Worm (Caenorhabditis elegans) whole organism, L4/young adult: ENCODE data around the gene srh-246.

Source experiments
- W03F9.2 ChIP-seq: fragments of 150-350 bp; optimal IDR thresholded peaks from 2 replicates; lab custom pipeline; 2014; ENCODE audit warnings: missing biosample characterization, missing genetic modification characterization
- dao-5 ChIP-seq: sonication (generic microtip); optimal IDR thresholded peaks from 2 replicates; lab custom pipeline; 2016; ENCODE audit warnings: missing genotype, missing genetic modification characterization, moderate library complexity, missing compliant biosample characterization
- him-1 ChIP-seq: sonication (generic microtip); optimal IDR thresholded peaks from 2 replicates; lab custom pipeline; 2016; ENCODE audit warnings: missing genotype, missing genetic modification reagents, missing genetic modification characterization, missing compliant biosample characterization

DNA sequence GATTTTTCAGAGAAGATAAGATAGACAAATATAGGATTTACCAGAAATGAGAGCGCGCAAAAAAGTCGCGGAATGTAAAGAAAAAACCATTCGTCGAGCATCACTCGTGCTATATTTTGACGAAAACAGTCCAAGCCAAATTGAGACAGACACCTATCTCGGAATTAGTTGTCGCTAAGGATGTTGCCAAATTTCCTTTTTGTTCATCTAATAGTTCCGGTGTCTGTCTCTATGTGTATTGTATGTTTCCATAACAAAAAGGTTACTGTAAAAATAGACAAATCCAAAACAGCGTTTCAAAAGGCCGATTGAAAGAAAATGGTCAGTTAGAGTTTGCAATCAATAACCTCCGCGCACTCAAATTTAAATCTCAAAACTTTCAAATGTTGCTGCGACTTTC is 37.0 kb upstream of the srh-246 start, which contains the start of gene srj-53:
- TF ChIP-seq dao-5 (tag; lab: Kevin White, UChicago) (no peak), him-1 (tag; lab: Kevin White, UChicago) (no peak), W03F9.2 (tag; lab: Kevin White, UChicago) (no peak)
